Fruit fly (Drosophila melanogaster): ENCODE data around the gene RabGGTb.
A peak's percentile ranks its signal among the peaks of the same experiment; 100 is the strongest.

RabGGTb gene

DNA sequence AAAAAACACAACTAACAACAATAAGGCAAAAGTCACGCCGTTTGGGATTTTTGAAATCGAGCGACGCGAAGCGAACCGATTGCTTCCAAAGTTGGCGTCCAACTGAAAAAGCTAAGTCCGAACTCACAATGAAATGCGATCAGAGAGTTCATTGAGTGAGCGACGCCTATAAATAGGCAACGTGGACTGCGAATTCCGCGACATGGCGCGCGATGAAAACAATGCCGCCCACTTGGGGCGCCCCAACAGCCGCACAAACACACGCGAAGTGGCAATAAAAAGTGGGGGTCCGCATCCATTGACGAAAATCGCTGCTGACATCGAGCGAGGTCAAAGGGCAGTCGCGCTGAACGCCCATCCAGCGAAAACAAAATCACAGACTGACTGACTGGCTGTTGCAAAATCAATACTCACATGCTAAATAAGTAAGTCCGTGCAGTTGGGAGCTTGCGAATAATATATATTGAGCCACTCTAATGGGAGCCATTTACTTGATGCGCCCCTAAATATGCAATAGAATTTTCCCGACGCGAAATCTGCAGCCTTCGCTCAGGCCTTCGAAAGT is 23.6 kb upstream of the RabGGTb start (continued):
- TF ChIP-seq sc (optimal IDR thresholded peaks at IDR 0.05) (no peak), sc (GFP tag; optimal IDR thresholded peaks at IDR 0.05) (no peak), CG5180 (GFP tag; optimal IDR thresholded peaks at IDR 0.05) (peak; percentile 50), Hr78 (GFP tag; optimal IDR thresholded peaks at IDR 0.05) (peak in 1 of 2 experiments; percentile 99), org-1 (GFP tag; optimal IDR thresholded peaks at IDR 0.05) (no peak), br (optimal IDR thresholded peaks at IDR 0.05) (no peak), dimm (GFP tag; IDR thresholded peaks at IDR 0.05) (no peak), CG10654 (GFP tag; optimal IDR thresholded peaks at IDR 0.05) (no peak), CG31388 (GFP tag; optimal IDR thresholded peaks at IDR 0.05) (no peak), Pdp1 (GFP tag; optimal IDR thresholded peaks at IDR 0.05) (peak in 1 of 2 experiments; percentile 74), sima (GFP tag; optimal IDR thresholded peaks at IDR 0.05) (no peak), CG13624 (GFP tag; optimal IDR thresholded peaks at IDR 0.05) (no peak), CG15514 (GFP tag; optimal IDR thresholded peaks at IDR 0.05) (peak; percentile 81), CG34422 (GFP tag; IDR thresholded peaks at IDR 0.05) (peak; percentile 16; the same call in 1 of the 3 replicates), z (GFP tag; IDR thresholded peaks at IDR 0.05) (0 out of 3 replicates have a peak, but pooled peaks have one; percentile 39), Bgb (GFP tag; IDR thresholded peaks at IDR 0.05; ENCODE audit: partially characterized antibody) (peak; percentile 41; the same call in 1 of the 2 replicates), CG9727 (GFP tag; optimal IDR thresholded peaks at IDR 0.05) (no peak), lov (optimal IDR thresholded peaks at IDR 0.05) (no peak), lov (GFP tag; IDR thresholded peaks at IDR 0.05) (no peak), so (GFP tag; IDR thresholded peaks at IDR 0.05) (0 out of 3 replicates have a peak, but pooled peaks have one; percentile 48), Med (GFP tag) (peak; percentile 16), grau (tag; optimal IDR thresholded peaks at IDR 0.05) (no peak), tgo (GFP tag; IDR thresholded peaks at IDR 0.05) (no peak), Elba2 (GFP tag; optimal IDR thresholded peaks at IDR 0.05) (no peak), CG31224 (GFP tag; IDR thresholded peaks at IDR 0.05) (no peak), CG1529 (GFP tag; optimal IDR thresholded peaks at IDR 0.05) (no peak), caup (GFP tag; optimal IDR thresholded peaks at IDR 0.05; ENCODE audit: severe bottlenecking) (no peak), klu (GFP tag; IDR thresholded peaks at IDR 0.05) (no peak), TFAM (GFP tag; optimal IDR thresholded peaks at IDR 0.05) (no peak), chn (GFP tag; optimal IDR thresholded peaks at IDR 0.05) (peak; percentile 0), Hr39 (optimal IDR thresholded peaks at IDR 0.05) (no peak), Fer1 (GFP tag; optimal IDR thresholded peaks at IDR 0.05) (no peak), sna (GFP tag; IDR thresholded peaks at IDR 0.05; ENCODE audit: partially characterized antibody) (0 out of 2 replicates have a peak, but pooled peaks have one; percentile 17), CG9437 (GFP tag; optimal IDR thresholded peaks at IDR 0.05) (no peak), amos (GFP tag; IDR thresholded peaks at IDR 0.05; ENCODE audit: partially characterized antibody) (peak; percentile 2), CG31365 (tag; optimal IDR thresholded peaks at IDR 0.05) (no peak), ash1 (GFP tag; optimal IDR thresholded peaks at IDR 0.05) (no peak), CG13287 (GFP tag; IDR thresholded peaks at IDR 0.05; ENCODE audit: partially characterized antibody) (peak; percentile 5; the same call in 1 of the 2 replicates), chinmo (GFP tag; IDR thresholded peaks at IDR 0.05; ENCODE audit: partially characterized antibody) (peak; percentile 77; the same call in 2 of the 4 replicates), CG8478 (optimal IDR thresholded peaks at IDR 0.05) (no peak), slou (GFP tag; optimal IDR thresholded peaks at IDR 0.05) (no peak), Oli (tag; optimal IDR thresholded peaks at IDR 0.05) (no peak), CG18764 (GFP tag; optimal IDR thresholded peaks at IDR 0.05) (no peak), CG18262 (tag; optimal IDR thresholded peaks at IDR 0.05) (no peak), Sox102F (GFP tag; optimal IDR thresholded peaks at IDR 0.05) (peak; percentile 17), E2f2 (GFP tag; IDR thresholded peaks at IDR 0.05) (no peak), Adf1 (GFP tag; IDR thresholded peaks at IDR 0.05) (no peak), Trl (optimal IDR thresholded peaks at IDR 0.05) (peak in 1 of 2 experiments; percentile 14), Trl (GFP tag; optimal IDR thresholded peaks at IDR 0.05) (no peak), jumu (GFP tag; optimal IDR thresholded peaks at IDR 0.05) (no peak), tna (GFP tag; IDR thresholded peaks at IDR 0.05; ENCODE audit: partially characterized antibody) (no peak)

All from whole organism, embryonic.